Fruit fly (Drosophila melanogaster) Kc167 (cell line): ENCODE results near the gene CG17292.

Source experiments
- Myc ChIP-seq: fragments of >200 bp; optimal IDR thresholded peaks from 2 replicates; lab custom pipeline; 2017; ENCODE audit warnings: missing external identifiers
- h ChIP-seq: fragments of >200 bp; optimal IDR thresholded peaks from 3 replicates; lab custom pipeline; 2018; ENCODE audit warnings: missing external identifiers
- psq ChIP-seq: fragments of >200 bp; optimal IDR thresholded peaks from 2 replicates; lab custom pipeline; 2017; ENCODE audit warnings: missing external identifiers

- TF ChIP-seq psq (lab: Kevin White, UChicago) (no peak), h (lab: Kevin White, UChicago) (no peak), Myc (no peak)
Observed at dm6 chr2L:8395996-8396699, 25.9 kb downstream of the CG17292 start, which contains the start of the genes Peritrophin-15a and CG13385.
